Worm (Caenorhabditis elegans) whole organism, late embryonic: ENCODE data around the gene R13H4.5.

Experiments used
- C38D4.7 ChIP-seq: fragments of 200-800 bp; sonication (Bioruptor generic); optimal IDR thresholded peaks from 2 replicates; lab custom pipeline; 2018; ENCODE audit warnings: mild to moderate bottlenecking, missing genetic modification characterization, moderate library complexity, missing compliant biosample characterization
- F13H6.1 ChIP-seq: sonication (generic microtip); optimal IDR thresholded peaks from 2 replicates; lab custom pipeline; 2016; ENCODE audit warnings: missing genetic modification characterization, missing compliant biosample characterization
- K09A11.1 ChIP-seq: sonication (generic microtip); optimal IDR thresholded peaks from 2 replicates; lab custom pipeline; 2017; ENCODE audit warnings: antibody characterized with exemption, mild to moderate bottlenecking, missing genetic modification characterization, missing compliant biosample characterization; ENCODE audit not compliant: insufficient read depth
- ama-1 ChIP-seq: fragments of 150-350 bp; optimal IDR thresholded peaks from 2 replicates; lab custom pipeline; 2014
- ceh-18 ChIP-seq: sonication (generic microtip); optimal IDR thresholded peaks from 2 replicates; lab custom pipeline; 2016; ENCODE audit warnings: missing genetic modification characterization, missing compliant biosample characterization
- ceh-31 ChIP-seq: sonication (generic microtip); optimal IDR thresholded peaks from 2 replicates; lab custom pipeline; 2016; ENCODE audit warnings: missing genetic modification characterization, missing compliant biosample characterization
- ceh-34 ChIP-seq: sonication (generic microtip); optimal IDR thresholded peaks from 2 replicates; lab custom pipeline; 2016; ENCODE audit warnings: mild to moderate bottlenecking, missing genetic modification characterization, missing compliant biosample characterization
- ceh-45 ChIP-seq: fragments of 200-800 bp; sonication (Bioruptor generic); IDR thresholded peaks from 2 replicates; pipeline ENCODE4 v1.3.6; 2022; ENCODE audit warnings: missing genetic modification reagents, missing genetic modification characterization, missing compliant biosample characterization
- ceh-9 ChIP-seq: sonication (generic microtip); optimal IDR thresholded peaks from 2 replicates; lab custom pipeline; 2016; ENCODE audit warnings: mild to moderate bottlenecking, missing genetic modification characterization, inconsistent platforms, missing compliant biosample characterization
- elt-2 ChIP-seq: sonication (generic microtip); optimal IDR thresholded peaks from 2 replicates; lab custom pipeline; 2016; ENCODE audit warnings: missing genetic modification reagents, missing genetic modification characterization, missing compliant biosample characterization
- elt-4 ChIP-seq: sonication (generic microtip); optimal IDR thresholded peaks from 2 replicates; lab custom pipeline; 2016; ENCODE audit warnings: missing genetic modification characterization, missing compliant biosample characterization
- eyg-1 ChIP-seq: sonication (generic microtip); optimal IDR thresholded peaks from 2 replicates; lab custom pipeline; 2016; ENCODE audit warnings: missing genotype, missing genetic modification characterization, missing compliant biosample characterization
- fkh-10 ChIP-seq: fragments of 150-350 bp; optimal IDR thresholded peaks from 2 replicates; lab custom pipeline; 2014; ENCODE audit warnings: missing biosample characterization, missing genetic modification reagents, missing genetic modification characterization
- fkh-6 ChIP-seq: sonication (generic microtip); optimal IDR thresholded peaks from 2 replicates; lab custom pipeline; 2016; ENCODE audit warnings: missing genetic modification characterization, missing compliant biosample characterization
- gmeb-2 ChIP-seq: sonication (generic microtip); optimal IDR thresholded peaks from 2 replicates; lab custom pipeline; 2016; ENCODE audit warnings: missing genetic modification characterization, inconsistent platforms, missing compliant biosample characterization
- hlh-15 ChIP-seq: sonication (generic microtip); optimal IDR thresholded peaks from 2 replicates; lab custom pipeline; 2016; ENCODE audit warnings: missing genetic modification characterization, missing compliant biosample characterization
- hlh-30 ChIP-seq: sonication (generic microtip); optimal IDR thresholded peaks from 2 replicates; lab custom pipeline; 2017; ENCODE audit warnings: antibody characterized with exemption, missing genetic modification characterization, missing compliant biosample characterization; ENCODE audit not compliant: insufficient read depth
- hlh-6 ChIP-seq: sonication (generic microtip); optimal IDR thresholded peaks from 2 replicates; lab custom pipeline; 2016; ENCODE audit warnings: missing genotype, missing genetic modification characterization, missing compliant biosample characterization
- lim-6 ChIP-seq: sonication (generic microtip); optimal IDR thresholded peaks from 2 replicates; lab custom pipeline; 2016; ENCODE audit warnings: missing genetic modification characterization, missing compliant biosample characterization
- madf-2 ChIP-seq: sonication (generic microtip); optimal IDR thresholded peaks from 2 replicates; lab custom pipeline; 2017; ENCODE audit warnings: missing genetic modification characterization, missing compliant biosample characterization
- mec-3 ChIP-seq: sonication (generic microtip); optimal IDR thresholded peaks from 2 replicates; lab custom pipeline; 2016; ENCODE audit warnings: borderline replicate concordance, missing genetic modification characterization, missing compliant biosample characterization
- nfya-1 ChIP-seq: sonication (generic microtip); optimal IDR thresholded peaks from 2 replicates; lab custom pipeline; 2017; ENCODE audit warnings: missing genetic modification characterization, mild to moderate bottlenecking, missing compliant biosample characterization, antibody characterized with exemption, moderate library complexity
- nhr-11 ChIP-seq: fragments of 150-350 bp; optimal IDR thresholded peaks from 2 replicates; lab custom pipeline; 2014; ENCODE audit warnings: missing biosample characterization, missing genetic modification characterization
- odd-2 ChIP-seq: sonication (generic microtip); optimal IDR thresholded peaks from 2 replicates; lab custom pipeline; 2017; ENCODE audit warnings: antibody characterized with exemption, mild to moderate bottlenecking, missing genetic modification characterization, missing compliant biosample characterization
- pax-1 ChIP-seq: fragments of 150-350 bp; optimal IDR thresholded peaks from 2 replicates; lab custom pipeline; 2014; ENCODE audit warnings: missing biosample characterization, missing genetic modification characterization
- pqm-1 ChIP-seq: sonication (generic microtip); optimal IDR thresholded peaks from 2 replicates; lab custom pipeline; 2016; ENCODE audit warnings: missing genetic modification characterization, missing compliant biosample characterization
- pros-1 ChIP-seq: fragments of 150-350 bp; optimal IDR thresholded peaks from 2 replicates; lab custom pipeline; 2014; ENCODE audit warnings: missing biosample characterization, missing genetic modification reagents, missing genetic modification characterization
- ref-2 ChIP-seq: sonication (generic microtip); optimal IDR thresholded peaks from 2 replicates; lab custom pipeline; 2016; ENCODE audit warnings: missing genetic modification characterization, missing compliant biosample characterization
- rnt-1 ChIP-seq: sonication (generic microtip); optimal IDR thresholded peaks from 2 replicates; lab custom pipeline; 2016; ENCODE audit warnings: missing genetic modification characterization, missing compliant biosample characterization
- sox-2 ChIP-seq: fragments of 200-800 bp; sonication (Bioruptor generic); IDR thresholded peaks from 2 replicates; pipeline ENCODE4 v1.3.6; 2022; ENCODE audit warnings: missing genetic modification reagents, missing genetic modification characterization, missing compliant biosample characterization
- syd-9 ChIP-seq: sonication (generic microtip); optimal IDR thresholded peaks from 2 replicates; lab custom pipeline; 2016; ENCODE audit warnings: mild to moderate bottlenecking, missing genetic modification characterization, moderate library complexity, missing compliant biosample characterization
- tbx-2 ChIP-seq: sonication (generic microtip); optimal IDR thresholded peaks from 2 replicates; lab custom pipeline; 2016; ENCODE audit warnings: missing genetic modification characterization, missing compliant biosample characterization
- tbx-7 ChIP-seq: sonication (generic microtip); optimal IDR thresholded peaks from 2 replicates; lab custom pipeline; 2016; ENCODE audit warnings: missing genotype, missing genetic modification characterization, missing compliant biosample characterization
- ttx-3 ChIP-seq: sonication (generic microtip); optimal IDR thresholded peaks from 2 replicates; lab custom pipeline; 2016; ENCODE audit warnings: missing genetic modification reagents, missing genetic modification characterization, missing compliant biosample characterization
- unc-3 ChIP-seq, 2 experiments: fragments of 200-800 bp in 1 of 2; sonication (Bioruptor generic) in 1 of 2; sonication (generic microtip) in 1 of 2; conservative IDR thresholded peaks in 1 of 2; optimal IDR thresholded peaks in 1 of 2; 2 replicates each; pipeline versions ENCODE4 v1.3.6 to Lab custom; 2016 to 2022; ENCODE audit warnings: missing compliant biosample characterization in 2 of 2, missing genetic modification characterization in 2 of 2, missing genetic modification reagents in 1 of 2
- unc-55 ChIP-seq: sonication (generic microtip); optimal IDR thresholded peaks from 2 replicates; lab custom pipeline; 2017; ENCODE audit warnings: missing biosample characterization, missing genetic modification reagents, missing genetic modification characterization

R13H4.5 gene

ce11 chrV:11860375-11860774 lies at the start of gene R13H4.5:
Gene R13H4.5 (plus strand): TSS chrV:11860675.
- TF ChIP-seq fkh-6 (tag; lab: Kevin White, UChicago) = no peak
- TF ChIP-seq pros-1 = no peak
- no peak for TF ChIP-seq F13H6.1 (tag; lab: Kevin White, UChicago)
- no peak for TF ChIP-seq tbx-2
- no peak for TF ChIP-seq nfya-1 (tag; lab: Kevin White, UChicago)
- no peak for TF ChIP-seq unc-3 (GFP tag; conservative IDR thresholded peaks at IDR 0.05; lab: Robert Waterston, UW)
- TF ChIP-seq unc-3 (tag; optimal IDR thresholded peaks at IDR 0.05; lab: Kevin White, UChicago) = no peak
- TF ChIP-seq lim-6 (tag; lab: Kevin White, UChicago) = no peak
- TF ChIP-seq syd-9 (tag; lab: Kevin White, UChicago) = no peak
- TF ChIP-seq odd-2 (tag; lab: Kevin White, UChicago) = no peak

- TF ChIP-seq K09A11.1 (tag; lab: Kevin White, UChicago) = no peak
- no peak for TF ChIP-seq mec-3
- no peak for TF ChIP-seq ceh-18 (tag; lab: Kevin White, UChicago)
- TF ChIP-seq ceh-31 (tag; lab: Kevin White, UChicago) = no peak
- TF ChIP-seq unc-55 (GFP tag; lab: Kevin White, UChicago) = no peak
- TF ChIP-seq hlh-6 (tag; lab: Kevin White, UChicago) = no peak
- no peak for TF ChIP-seq ref-2 (tag; lab: Kevin White, UChicago)
- TF ChIP-seq hlh-30 (tag; lab: Kevin White, UChicago) = no peak
- TF ChIP-seq gmeb-2 = no peak
- no peak for TF ChIP-seq elt-2 (tag; lab: Kevin White, UChicago)
- TF ChIP-seq fkh-10 = no peak
- TF ChIP-seq nhr-11 (tag; lab: Kevin White, UChicago) = no peak
- no peak for TF ChIP-seq ttx-3
- no peak for TF ChIP-seq pqm-1 (tag; lab: Kevin White, UChicago)
- no peak for TF ChIP-seq lim-6 (tag; lab: Kevin White, UChicago)
- TF ChIP-seq syd-9 (tag; lab: Kevin White, UChicago) = no peak
- no peak for TF ChIP-seq tbx-2
Measured at ce11 chrV:11811921-11812320, 48.6 kb upstream of the R13H4.5 start, which contains the start of gene D2023.3. Gene D2023.3 (minus strand): TSS chrV:11812021.

ce11 chrV:11815566-11815965 lies 44.9 kb upstream of the R13H4.5 start:
- no peak for TF ChIP-seq unc-3 (GFP tag; conservative IDR thresholded peaks at IDR 0.05; lab: Robert Waterston, UW)
- TF ChIP-seq unc-3 (tag; optimal IDR thresholded peaks at IDR 0.05; lab: Kevin White, UChicago) = no peak
- no peak for TF ChIP-seq ceh-9 (tag; lab: Kevin White, UChicago)
- TF ChIP-seq rnt-1 = no peak
- no peak for TF ChIP-seq C38D4.7 (GFP tag; lab: Kevin White, UChicago)
- no peak for TF ChIP-seq sox-2 (GFP tag; lab: Robert Waterston, UW)
- TF ChIP-seq syd-9 (tag; lab: Kevin White, UChicago) = no peak
- TF ChIP-seq ceh-45 = no peak
- TF ChIP-seq pax-1 (tag; lab: Kevin White, UChicago) = no peak
- no peak for TF ChIP-seq madf-2 (tag; lab: Kevin White, UChicago)
- no peak for TF ChIP-seq tbx-7 (tag; lab: Kevin White, UChicago)
- no peak for TF ChIP-seq ceh-34
- no peak for TF ChIP-seq nhr-11 (tag; lab: Kevin White, UChicago)
- no peak for TF ChIP-seq eyg-1 (tag; lab: Kevin White, UChicago)
- no peak for TF ChIP-seq hlh-15 (tag; lab: Kevin White, UChicago)
- TF ChIP-seq ceh-31 (tag; lab: Kevin White, UChicago) = no peak
- TF ChIP-seq elt-2 (tag; lab: Kevin White, UChicago) = no peak
- no peak for TF ChIP-seq ama-1 (lab: Kevin White, UChicago)
- no peak for TF ChIP-seq fkh-6 (tag; lab: Kevin White, UChicago)

ce11 chrV:11817263-11817726 lies 43.2 kb upstream of the R13H4.5 start:
- no peak for TF ChIP-seq unc-55 (GFP tag; lab: Kevin White, UChicago)
- TF ChIP-seq elt-4 = no peak
- no peak for TF ChIP-seq ceh-18 (tag; lab: Kevin White, UChicago)
